Worm (Caenorhabditis elegans): ENCODE measurements around the gene tph-1.
A peak's percentile ranks its signal among the peaks of the same experiment; 100 is the strongest.

The tph-1 gene

DNA sequence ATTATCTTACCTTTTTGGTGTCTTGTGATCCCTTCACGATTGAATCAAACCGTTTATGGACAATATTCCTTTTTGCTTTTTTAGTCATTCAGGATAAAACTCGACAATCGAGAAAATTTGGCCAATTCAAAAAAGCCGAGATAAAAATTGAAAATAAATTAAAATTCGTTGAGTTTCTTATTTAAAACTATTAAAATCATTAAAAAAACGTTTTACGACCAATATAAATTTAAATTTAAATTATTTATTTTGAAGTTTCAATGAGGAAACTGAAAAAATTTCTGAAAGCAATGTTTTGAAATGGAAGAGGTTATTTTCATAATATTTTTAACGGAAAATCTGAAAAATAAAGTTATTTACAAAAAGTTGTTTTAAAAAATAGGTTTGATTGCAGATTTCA, 25.9 kb upstream of the tph-1 start, which contains the start of gene ZK1290.15:
TSS of gene ZK1290.15 (plus strand) at position 301 of the 400 bp plus-strand sequence.
- TF ChIP-seq sdz-38 (tag; optimal IDR thresholded peaks at IDR 0.05) (no peak), ztf-3 (GFP tag; optimal IDR thresholded peaks at IDR 0.05) (no peak), ztf-26 (tag; optimal IDR thresholded peaks at IDR 0.05) (no peak), lin-26 (GFP tag; IDR thresholded peaks at IDR 0.05) (no peak), efl-1 (GFP tag; optimal IDR thresholded peaks at IDR 0.05) (no peak), pbrm-1 (GFP tag; IDR thresholded peaks at IDR 0.05) (no peak), Y56A3A.18 (GFP tag; IDR thresholded peaks at IDR 0.05) (no peak), aptf-2 (GFP tag; conservative IDR thresholded peaks at IDR 0.05) (no peak), D2030.7 (GFP tag; IDR thresholded peaks at IDR 0.05) (no peak), hlh-26 (GFP tag; conservative IDR thresholded peaks at IDR 0.05) (no peak), hlh-12 (tag; optimal IDR thresholded peaks at IDR 0.05) (no peak), somi-1 (GFP tag; optimal IDR thresholded peaks at IDR 0.05) (no peak), F10E7.11 (tag; optimal IDR thresholded peaks at IDR 0.05) (no peak), egrh-3 (GFP tag; IDR thresholded peaks at IDR 0.05) (no peak)

DNA sequence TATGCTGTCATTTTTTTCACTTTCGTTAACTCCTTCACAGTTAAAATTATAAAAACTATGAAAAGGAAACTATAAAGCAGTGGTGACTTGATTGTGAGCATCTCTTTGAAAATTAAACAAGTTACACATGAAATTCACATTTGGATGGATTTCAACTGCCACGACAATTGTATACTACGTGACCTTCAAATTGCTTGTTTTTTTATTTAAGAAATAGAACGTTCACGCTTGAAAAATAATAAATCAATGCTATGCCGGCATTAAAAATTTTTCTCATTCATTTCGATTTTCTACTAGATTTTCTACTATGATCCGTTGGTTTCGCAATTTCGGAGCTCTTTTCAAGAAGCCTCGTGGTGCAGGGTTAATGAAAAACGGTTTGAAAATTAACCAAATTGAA, 23.7 kb upstream of the tph-1 start, which contains the start of the genes ZK1290.7 and rnh-1.1:
TSS of gene ZK1290.7 (minus strand) at position 101 of the 400 bp plus-strand sequence.
TSS of gene rnh-1.1 (plus strand) at position 281 of the 400 bp plus-strand sequence.
- TF ChIP-seq athp-1 (tag; optimal IDR thresholded peaks at IDR 0.05) (no peak), F37B4.10 (GFP tag; IDR thresholded peaks at IDR 0.05) (no peak), ztf-26 (tag; optimal IDR thresholded peaks at IDR 0.05) (no peak), Y67H2A.10 (GFP tag; conservative IDR thresholded peaks at IDR 0.05) (no peak), dpl-1 (GFP tag; optimal IDR thresholded peaks at IDR 0.05) (no peak), tlf-1 (GFP tag; optimal IDR thresholded peaks at IDR 0.05) (no peak)

ce11 chrII:7528210-7528609, 20.9 kb upstream of the tph-1 start:
- 0 out of 2 replicates have a peak, but pooled peaks have one; percentile 24 for TF ChIP-seq hmg-1.2 (GFP tag; IDR thresholded peaks at IDR 0.05)
- TF ChIP-seq hrde-1 (tag; optimal IDR thresholded peaks at IDR 0.05; ENCODE audit: borderline replicate concordance), result no peak
- TF ChIP-seq athp-1 (tag; optimal IDR thresholded peaks at IDR 0.05), result no peak
- TF ChIP-seq atf-7 (tag; optimal IDR thresholded peaks at IDR 0.05), result peak; percentile 88
- TF ChIP-seq lin-40 (tag; optimal IDR thresholded peaks at IDR 0.05), result no peak
- no peak for TF ChIP-seq F39B2.1 (GFP tag; IDR thresholded peaks at IDR 0.05)
- no peak for TF ChIP-seq Y56A3A.18 (GFP tag; IDR thresholded peaks at IDR 0.05)
- no peak for TF ChIP-seq C17E4.6 (GFP tag; IDR thresholded peaks at IDR 0.05)
- TF ChIP-seq ztf-3 (GFP tag; optimal IDR thresholded peaks at IDR 0.05), result no peak
- no peak for TF ChIP-seq dpff-1 (tag; optimal IDR thresholded peaks at IDR 0.05)
- no peak for TF ChIP-seq ztf-28 (GFP tag; IDR thresholded peaks at IDR 0.05)
- TF ChIP-seq nhr-27 (tag; optimal IDR thresholded peaks at IDR 0.05), result no peak
- TF ChIP-seq mxl-1 (tag; optimal IDR thresholded peaks at IDR 0.05), result no peak
- TF ChIP-seq F37B4.10 (GFP tag; IDR thresholded peaks at IDR 0.05), result 0 out of 2 replicates have a peak, but pooled peaks have one; percentile 41
- TF ChIP-seq F57A8.1 (GFP tag; optimal IDR thresholded peaks at IDR 0.05), result no peak
- no peak for TF ChIP-seq lsy-27 (tag; optimal IDR thresholded peaks at IDR 0.05; ENCODE audit: borderline replicate concordance, insufficient read depth)
- TF ChIP-seq fkh-3 (tag; optimal IDR thresholded peaks at IDR 0.05), result no peak
- TF ChIP-seq tbx-9 (tag; optimal IDR thresholded peaks at IDR 0.05; ENCODE audit: borderline replicate concordance), result no peak
- TF ChIP-seq Y53G8AR.9 (GFP tag; conservative IDR thresholded peaks at IDR 0.05), result 0 out of 2 replicates have a peak, but pooled peaks have one; percentile 30
- TF ChIP-seq ceh-40 (GFP tag; IDR thresholded peaks at IDR 0.05), result 0 out of 2 replicates have a peak, but pooled peaks have one; percentile 32
- TF ChIP-seq pbrm-1 (GFP tag; IDR thresholded peaks at IDR 0.05), result 0 out of 2 replicates have a peak, but pooled peaks have one; percentile 23
- no peak for TF ChIP-seq rcor-1 (GFP tag; IDR thresholded peaks at IDR 0.05)
- TF ChIP-seq lin-35 (GFP tag; optimal IDR thresholded peaks at IDR 0.05), result no peak
- TF ChIP-seq ceh-100 (GFP tag; IDR thresholded peaks at IDR 0.05), result no peak
- TF ChIP-seq F57C9.4 (tag; optimal IDR thresholded peaks at IDR 0.05), result no peak
- no peak for TF ChIP-seq K12H6.12 (tag; optimal IDR thresholded peaks at IDR 0.05)
- no peak for TF ChIP-seq madf-6 (GFP tag; IDR thresholded peaks at IDR 0.05)
- TF ChIP-seq snpc-1.3 (tag; optimal IDR thresholded peaks at IDR 0.05; ENCODE audit: insufficient read depth), result no peak
- no peak for TF ChIP-seq lir-1 (GFP tag; conservative IDR thresholded peaks at IDR 0.05)
- no peak for TF ChIP-seq ztf-25 (GFP tag; IDR thresholded peaks at IDR 0.05)
- TF ChIP-seq nhr-80 (tag; optimal IDR thresholded peaks at IDR 0.05), result peak; percentile 67

All from whole organism, young adult.